Fruit fly (Drosophila melanogaster): ENCODE measurements around the gene CG14629.

dm6 chrX:1080715-1081114, 29.4 kb downstream of the CG14629 start:
- TF ChIP-seq pad (GFP tag; optimal IDR thresholded peaks at IDR 0.05) (no peak), CG11617 (GFP tag; optimal IDR thresholded peaks at IDR 0.05) (no peak), Clk (GFP tag; optimal IDR thresholded peaks at IDR 0.05) (no peak), CG5204 (GFP tag; optimal IDR thresholded peaks at IDR 0.05) (no peak), kay (GFP tag; ENCODE audit: borderline replicate concordance) (no peak), cnc (optimal IDR thresholded peaks at IDR 0.05) (no peak), CG7045 (GFP tag; optimal IDR thresholded peaks at IDR 0.05) (no peak), CG7101 (tag; optimal IDR thresholded peaks at IDR 0.05) (no peak), CG33017 (tag; optimal IDR thresholded peaks at IDR 0.05) (no peak), cic (GFP tag; optimal IDR thresholded peaks at IDR 0.05) (no peak)
